Worm (Caenorhabditis elegans) whole organism, L1 larva: ENCODE measurements around the gene pqn-22.

Experiments used
- C04F5.9 ChIP-seq: sonication (generic microtip); optimal IDR thresholded peaks from 2 replicates; lab custom pipeline; 2016; ENCODE audit warnings: missing genetic modification characterization, missing compliant biosample characterization
- C16A3.4 ChIP-seq: fragments of 150-350 bp; optimal IDR thresholded peaks from 2 replicates; lab custom pipeline; 2014; ENCODE audit warnings: missing biosample characterization, missing genetic modification characterization
- C34B4.2 ChIP-seq: sonication (generic microtip); optimal IDR thresholded peaks from 2 replicates; lab custom pipeline; 2017; ENCODE audit warnings: mild to moderate bottlenecking, missing genetic modification characterization, missing compliant biosample characterization
- Y116A8C.19 ChIP-seq: sonication (generic microtip); optimal IDR thresholded peaks from 2 replicates; lab custom pipeline; 2016; ENCODE audit warnings: missing compliant biosample characterization, missing genetic modification characterization, borderline replicate concordance
- aha-1 ChIP-seq: fragments of 150-350 bp; optimal IDR thresholded peaks from 2 replicates; lab custom pipeline; 2014; ENCODE audit warnings: missing biosample characterization, missing genetic modification characterization
- alr-1 ChIP-seq: fragments of 200-800 bp; sonication (Bioruptor generic); optimal IDR thresholded peaks from 2 replicates; lab custom pipeline; 2018; ENCODE audit warnings: borderline replicate concordance, mild to moderate bottlenecking, missing genetic modification characterization, missing compliant biosample characterization
- ceh-63 ChIP-seq: fragments of 200-800 bp; sonication (Bioruptor generic); optimal IDR thresholded peaks from 2 replicates; lab custom pipeline; 2018; ENCODE audit warnings: mild to moderate bottlenecking, missing genetic modification characterization, missing compliant biosample characterization
- ceh-8 ChIP-seq: fragments of 200-800 bp; sonication (Bioruptor generic); optimal IDR thresholded peaks from 2 replicates; lab custom pipeline; 2018; ENCODE audit warnings: mild to moderate bottlenecking, missing genetic modification characterization, moderate library complexity, missing compliant biosample characterization
- ceh-90 ChIP-seq: sonication (generic microtip); optimal IDR thresholded peaks from 2 replicates; lab custom pipeline; 2016; ENCODE audit warnings: missing genetic modification characterization, missing compliant biosample characterization
- dsc-1 ChIP-seq: sonication (generic microtip); optimal IDR thresholded peaks from 2 replicates; lab custom pipeline; 2016; ENCODE audit warnings: mild to moderate bottlenecking, missing genetic modification characterization, missing compliant biosample characterization
- efl-1 ChIP-seq, 4 experiments: fragments of 150-350 bp; optimal IDR thresholded peaks in 3 of 4; peaks in 1 of 4; 1 replicate in 1 of 4; 2 replicates in 3 of 4; lab custom pipeline; 2014; ENCODE audit warnings: missing biosample characterization in 2 of 4, missing genetic modification characterization in 2 of 4, missing genetic modification reagents in 2 of 4
- efl-3 ChIP-seq: fragments of 200-800 bp; sonication (Bioruptor generic); optimal IDR thresholded peaks from 2 replicates; lab custom pipeline; 2018; ENCODE audit warnings: mild to moderate bottlenecking, missing genetic modification characterization, missing compliant biosample characterization
- elt-2 ChIP-seq: sonication (generic microtip); optimal IDR thresholded peaks from 2 replicates; lab custom pipeline; 2016; ENCODE audit warnings: missing genetic modification characterization, mild to moderate bottlenecking, inconsistent platforms, missing compliant biosample characterization, missing genetic modification reagents
- fkh-10 ChIP-seq: sonication (generic microtip); optimal IDR thresholded peaks from 2 replicates; lab custom pipeline; 2017; ENCODE audit warnings: missing biosample characterization, missing genetic modification reagents, missing genetic modification characterization
- fkh-4 ChIP-seq: sonication (generic microtip); optimal IDR thresholded peaks from 2 replicates; lab custom pipeline; 2016; ENCODE audit warnings: missing compliant biosample characterization, missing genetic modification characterization, borderline replicate concordance
- hlh-17 ChIP-seq: fragments of 200-800 bp; sonication (Bioruptor generic); optimal IDR thresholded peaks from 2 replicates; lab custom pipeline; 2018; ENCODE audit warnings: missing genetic modification characterization, mild to moderate bottlenecking, missing compliant biosample characterization, moderate library complexity, borderline replicate concordance
- irx-1 ChIP-seq: sonication (generic microtip); optimal IDR thresholded peaks from 2 replicates; lab custom pipeline; 2016; ENCODE audit warnings: missing genetic modification characterization, missing compliant biosample characterization
- isw-1 ChIP-seq: fragments of 200-800 bp; sonication (Bioruptor generic); IDR thresholded peaks from 2 replicates; pipeline ENCODE4 v1.3.6; 2022; ENCODE audit warnings: missing genetic modification characterization, missing compliant biosample characterization
- jun-1 ChIP-seq: fragments of 150-350 bp; optimal IDR thresholded peaks from 2 replicates; lab custom pipeline; 2014; ENCODE audit warnings: missing biosample characterization, missing genetic modification reagents, missing genetic modification characterization
- lin-13 ChIP-seq: fragments of 150-350 bp; optimal IDR thresholded peaks from 2 replicates; lab custom pipeline; 2014; ENCODE audit warnings: missing biosample characterization, missing genetic modification reagents, missing genetic modification characterization
- lin-14 ChIP-seq: fragments of 200-800 bp; sonication (Bioruptor generic); optimal IDR thresholded peaks from 2 replicates; lab custom pipeline; 2018; ENCODE audit warnings: mild to moderate bottlenecking, missing genetic modification characterization, moderate library complexity, missing compliant biosample characterization
- lin-35 ChIP-seq, 2 experiments: fragments of 150-350 bp; optimal IDR thresholded peaks; 2 replicates each; lab custom pipeline; 2014; ENCODE audit warnings: missing biosample characterization in 2 of 2, missing genetic modification characterization in 2 of 2, missing genetic modification reagents in 2 of 2
- lsy-2 ChIP-seq, 2 experiments: fragments of 150-350 bp; optimal IDR thresholded peaks; 2 replicates each; lab custom pipeline; 2014; ENCODE audit warnings: missing biosample characterization in 2 of 2, missing genetic modification characterization in 2 of 2
- mab-9 ChIP-seq: fragments of 200-800 bp; sonication (Bioruptor generic); IDR thresholded peaks from 2 replicates; pipeline ENCODE4 v1.3.6; 2022; ENCODE audit warnings: missing genetic modification reagents, missing genetic modification characterization, missing compliant biosample characterization
- mep-1 ChIP-seq: fragments of 150-350 bp; optimal IDR thresholded peaks from 2 replicates; lab custom pipeline; 2014; ENCODE audit warnings: missing biosample characterization, missing genetic modification characterization
- nhr-11 ChIP-seq: fragments of 150-350 bp; optimal IDR thresholded peaks from 2 replicates; lab custom pipeline; 2014; ENCODE audit warnings: missing biosample characterization, missing genetic modification characterization
- nhr-12 ChIP-seq: sonication (generic microtip); optimal IDR thresholded peaks from 2 replicates; lab custom pipeline; 2017; ENCODE audit warnings: missing biosample characterization, missing genetic modification characterization
- nhr-19 ChIP-seq: fragments of 200-800 bp; sonication (Bioruptor generic); conservative IDR thresholded peaks from 2 replicates; pipeline ENCODE4 v1.3.6; 2022; ENCODE audit warnings: missing genetic modification characterization, missing compliant biosample characterization
- nhr-76 ChIP-seq: sonication (generic microtip); optimal IDR thresholded peaks from 2 replicates; lab custom pipeline; 2017; ENCODE audit warnings: missing biosample characterization, missing genetic modification characterization
- nhr-84 ChIP-seq: sonication (generic microtip); optimal IDR thresholded peaks from 2 replicates; lab custom pipeline; 2017; ENCODE audit warnings: missing biosample characterization, missing genetic modification characterization
- nhr-85 ChIP-seq: sonication (generic microtip); peaks from one replicate; lab custom pipeline; 2016; ENCODE audit warnings: missing genetic modification characterization, inconsistent platforms, missing compliant biosample characterization
- nhr-90 ChIP-seq: sonication (generic microtip); optimal IDR thresholded peaks from 2 replicates; lab custom pipeline; 2016; ENCODE audit warnings: mild to moderate bottlenecking, missing genetic modification characterization, missing compliant biosample characterization; ENCODE audit not compliant: poor library complexity
- pqm-1 ChIP-seq: sonication (generic microtip); optimal IDR thresholded peaks from 3 replicates; lab custom pipeline; 2017; ENCODE audit warnings: missing biosample characterization, missing genetic modification characterization
- skn-1 ChIP-seq: fragments of 150-350 bp; optimal IDR thresholded peaks from 2 replicates; lab custom pipeline; 2014; ENCODE audit warnings: missing biosample characterization, missing genetic modification characterization
- snu-23 ChIP-seq: sonication (generic microtip); optimal IDR thresholded peaks from 2 replicates; lab custom pipeline; 2016; ENCODE audit warnings: missing genetic modification characterization, missing compliant biosample characterization
- swsn-7 ChIP-seq: sonication (generic microtip); optimal IDR thresholded peaks from 2 replicates; lab custom pipeline; 2016; ENCODE audit warnings: missing genetic modification characterization, missing compliant biosample characterization
- tbx-2 ChIP-seq: sonication (generic microtip); optimal IDR thresholded peaks from 2 replicates; lab custom pipeline; 2016; ENCODE audit warnings: missing genetic modification characterization, missing compliant biosample characterization
- unc-62 ChIP-seq: fragments of 150-350 bp; optimal IDR thresholded peaks from 2 replicates; lab custom pipeline; 2014; ENCODE audit warnings: missing biosample characterization, missing genetic modification reagents, missing genetic modification characterization
- zag-1 ChIP-seq: fragments of 150-350 bp; optimal IDR thresholded peaks from 2 replicates; lab custom pipeline; 2014; ENCODE audit warnings: missing biosample characterization, missing genetic modification characterization
- ztf-11 ChIP-seq, 2 experiments: sonication (generic microtip); optimal IDR thresholded peaks; 2 replicates each; lab custom pipeline; 2016 to 2017; ENCODE audit warnings: missing genetic modification characterization in 2 of 2, missing biosample characterization in 1 of 2, missing compliant biosample characterization in 1 of 2

The pqn-22 gene

DNA sequence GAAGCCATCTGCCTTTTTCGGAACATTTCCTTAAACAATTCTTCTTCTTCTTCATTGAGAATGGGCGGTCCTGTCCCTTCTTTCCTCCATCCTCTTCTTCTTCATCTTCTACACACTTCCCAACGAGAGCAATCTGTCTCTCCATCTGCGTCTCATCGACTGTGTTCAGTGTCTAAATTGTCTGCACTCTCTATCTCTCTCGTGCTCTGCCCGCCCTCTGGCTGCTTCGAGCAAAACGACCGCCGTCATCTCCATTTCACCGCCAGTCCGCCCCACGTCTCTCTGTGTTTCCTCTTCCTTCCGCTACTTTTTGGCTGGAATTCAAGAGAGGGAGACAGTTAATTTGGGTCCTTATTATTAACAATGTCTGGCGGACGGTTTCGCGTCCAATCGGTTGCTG, 20.0 kb upstream of the pqn-22 start (continued):
- TF ChIP-seq hlh-17 (no peak), dsc-1 (tag; lab: Kevin White, UChicago) (no peak), mep-1 (peak; percentile 2), ceh-63 (GFP tag; lab: Kevin White, UChicago) (no peak), lin-14 (GFP tag; lab: Kevin White, UChicago) (peak; percentile 63), irx-1 (tag; lab: Kevin White, UChicago) (no peak), aha-1 (tag; lab: Kevin White, UChicago) (no peak), Y116A8C.19 (tag; lab: Kevin White, UChicago) (no peak), zag-1 (tag; lab: Kevin White, UChicago) (no peak), fkh-4 (no peak), swsn-7 (peak; percentile 15), tbx-2 (tag; lab: Kevin White, UChicago) (no peak), isw-1 (no peak), efl-3 (GFP tag; lab: Kevin White, UChicago) (no peak), lsy-2 (tag; optimal IDR thresholded peaks at IDR 0.05; lab: Kevin White, UChicago) (peak in 1 of 2 experiments; percentile 13), unc-62 (no peak), ztf-11 (tag; optimal IDR thresholded peaks at IDR 0.05; lab: Kevin White, UChicago) (no peak), pqm-1 (tag; lab: Kevin White, UChicago) (no peak), ceh-8 (GFP tag; lab: Kevin White, UChicago) (no peak), C04F5.9 (tag; lab: Kevin White, UChicago) (no peak), mab-9 (GFP tag; lab: Robert Waterston, UW) (no peak), efl-1 (optimal IDR thresholded peaks at IDR 0.05; lab: Kevin White, UChicago) (peak; percentile 44 to 73), efl-1 (GFP tag; optimal IDR thresholded peaks at IDR 0.05 in 1 of 2; lab: Kevin White, UChicago) (no peak), nhr-84 (tag; lab: Kevin White, UChicago) (no peak), C34B4.2 (tag; lab: Kevin White, UChicago) (no peak), nhr-19 (no peak), snu-23 (peak; percentile 16), nhr-11 (tag; lab: Kevin White, UChicago) (no peak), ceh-90 (tag; lab: Kevin White, UChicago) (no peak)

DNA sequence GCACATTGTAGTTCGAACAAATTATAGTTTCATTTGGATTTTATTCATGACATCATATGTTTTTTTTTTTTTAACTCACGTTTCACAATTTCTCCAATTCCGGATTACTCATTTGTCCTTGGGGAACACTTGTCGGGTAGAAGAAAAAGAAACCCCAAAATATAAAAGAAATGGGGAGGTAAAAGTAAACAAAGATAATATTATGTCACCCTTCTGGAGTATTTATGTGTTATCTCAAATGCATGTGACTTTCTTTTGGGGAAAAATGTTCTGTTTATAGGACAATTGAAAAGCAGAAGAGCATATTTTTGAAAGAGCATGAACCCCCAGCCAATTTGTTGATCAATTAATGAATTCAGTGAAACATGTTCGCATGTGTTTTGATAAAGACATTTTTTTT, 18.4 kb upstream of the pqn-22 start:
- TF ChIP-seq fkh-10 (GFP tag; lab: Kevin White, UChicago) (no peak), nhr-85 (tag; lab: Kevin White, UChicago) (no peak), C04F5.9 (tag; lab: Kevin White, UChicago) (no peak), dsc-1 (tag; lab: Kevin White, UChicago) (no peak), nhr-12 (tag; lab: Kevin White, UChicago) (no peak), C16A3.4 (no peak), elt-2 (tag; lab: Kevin White, UChicago) (peak; percentile 36), lin-35 (GFP tag; optimal IDR thresholded peaks at IDR 0.05; lab: Kevin White, UChicago) (peak in 1 of 2 experiments; percentile 11)
- TF ChIP-seq, all 84 proteins: peak for 2

DNA sequence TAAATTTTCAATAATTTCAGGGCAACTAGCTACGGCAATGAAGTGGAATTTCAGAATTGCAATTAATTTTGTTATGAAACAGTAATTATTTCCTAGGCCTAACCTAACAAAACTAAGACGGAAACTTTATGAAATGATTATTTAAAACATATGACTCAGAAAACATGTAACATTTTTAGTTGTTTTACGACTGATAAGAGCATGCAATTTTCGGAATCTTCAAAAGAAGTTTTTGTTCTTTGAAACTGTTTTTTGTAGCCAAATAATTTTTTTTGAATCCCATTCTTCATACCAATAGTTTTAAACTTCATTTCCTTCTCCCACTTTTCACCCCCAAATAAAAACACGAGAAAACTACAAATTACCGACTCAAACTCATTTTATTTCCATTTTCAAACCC, 15.6 kb upstream of the pqn-22 start:
- TF ChIP-seq nhr-76 (no peak), lin-13 (GFP tag; lab: Kevin White, UChicago) (no peak)
- TF ChIP-seq, all 84 proteins: peak for 0

DNA sequence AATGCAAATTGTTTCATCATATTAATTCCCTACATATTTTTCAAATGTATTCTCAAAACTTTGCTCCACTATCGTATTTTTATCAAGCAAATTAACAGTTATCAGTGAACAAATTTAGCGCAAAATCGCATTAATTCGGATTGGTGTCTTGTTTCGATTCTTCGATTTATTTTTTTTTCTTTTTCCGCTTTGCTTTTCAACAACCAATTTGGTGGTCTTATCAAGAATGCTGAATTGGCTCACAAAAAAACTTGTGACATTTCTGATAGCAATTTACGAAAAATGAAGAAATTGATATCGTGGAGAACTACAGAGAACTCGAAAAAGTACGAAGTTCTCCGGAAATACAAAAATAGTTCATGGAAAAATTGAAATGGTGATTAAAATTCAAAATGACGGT, 15.0 kb upstream of the pqn-22 start:
- TF ChIP-seq jun-1 = peak; percentile 1
- peak; percentile 8 for TF ChIP-seq nhr-90 (tag; lab: Kevin White, UChicago)
- peak; percentile 89 for TF ChIP-seq elt-2 (tag; lab: Kevin White, UChicago)
- no peak for TF ChIP-seq alr-1 (tag; lab: Kevin White, UChicago)
- peak in 1 of 2 experiments; percentile 24 for TF ChIP-seq lin-35 (GFP tag; optimal IDR thresholded peaks at IDR 0.05; lab: Kevin White, UChicago)
- peak; percentile 45 for TF ChIP-seq pqm-1 (tag; lab: Kevin White, UChicago)
- peak; percentile 41 for TF ChIP-seq lin-14 (GFP tag; lab: Kevin White, UChicago)
- no peak for TF ChIP-seq skn-1 (tag; lab: Kevin White, UChicago)
